Fruit fly (Drosophila melanogaster): ENCODE measurements around the gene CG5167.

DNA sequence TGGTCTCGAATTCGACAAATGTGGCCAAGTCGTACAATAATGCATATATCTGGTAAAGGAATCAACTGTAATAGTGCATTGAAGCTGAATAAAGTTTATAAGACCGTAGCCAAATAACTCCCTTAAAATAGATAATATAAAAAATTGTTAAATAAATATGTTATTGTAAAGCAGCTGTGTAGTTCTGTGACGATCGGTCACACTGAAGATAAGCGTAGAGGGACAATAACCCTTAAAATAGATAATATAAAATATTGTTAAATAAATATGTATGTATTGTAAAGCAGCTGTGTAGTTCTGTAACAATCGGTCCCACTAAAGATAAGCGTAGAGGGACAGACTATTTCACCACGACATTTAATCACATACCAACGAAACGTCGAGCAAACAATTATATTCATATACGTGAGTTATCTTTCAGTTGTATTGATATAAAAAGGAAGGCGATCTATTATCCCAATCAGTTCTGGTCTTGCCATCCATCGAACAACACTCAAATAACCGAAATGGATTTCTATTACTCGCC, 31.0 kb upstream of the CG5167 start, which contains the start of gene GstD5:
- TF ChIP-seq pros (GFP tag; optimal IDR thresholded peaks at IDR 0.05) (no peak), klu (GFP tag; IDR thresholded peaks at IDR 0.05) (no peak), salm (tag; optimal IDR thresholded peaks at IDR 0.05) (no peak), CG7357 (GFP tag; IDR thresholded peaks at IDR 0.05) (no peak), Blimp-1 (GFP tag; optimal IDR thresholded peaks at IDR 0.05) (no peak), CG4617 (GFP tag; optimal IDR thresholded peaks at IDR 0.05; ENCODE audit: borderline replicate concordance) (no peak), HLH54F (GFP tag; optimal IDR thresholded peaks at IDR 0.05) (no peak), gsb (GFP tag; IDR thresholded peaks at IDR 0.05) (no peak)

Data from whole organism, embryonic.